Worm (Caenorhabditis elegans) whole organism, L3 larva: ENCODE data around the gene Y57G11B.6.

Source experiments
- R02D3.7 ChIP-seq: fragments of 150-350 bp; optimal IDR thresholded peaks from 2 replicates; lab custom pipeline; 2014; ENCODE audit warnings: missing biosample characterization, missing genetic modification characterization
- ZK546.5 ChIP-seq: sonication (generic microtip); optimal IDR thresholded peaks from 2 replicates; lab custom pipeline; 2017; ENCODE audit warnings: missing biosample characterization, missing genetic modification characterization
- ceh-16 ChIP-seq: sonication (generic microtip); optimal IDR thresholded peaks from 2 replicates; lab custom pipeline; 2017; ENCODE audit warnings: missing biosample characterization, missing genetic modification characterization
- ceh-28 ChIP-seq: fragments of 150-350 bp; optimal IDR thresholded peaks from 2 replicates; lab custom pipeline; 2014; ENCODE audit warnings: missing biosample characterization, missing genetic modification reagents, missing genetic modification characterization
- ceh-82 ChIP-seq: fragments of 150-350 bp; optimal IDR thresholded peaks from 2 replicates; lab custom pipeline; 2014; ENCODE audit warnings: missing biosample characterization, missing genetic modification characterization
- daf-12 ChIP-seq: fragments of 150-350 bp; optimal IDR thresholded peaks from 2 replicates; lab custom pipeline; 2014; ENCODE audit warnings: missing biosample characterization, missing genetic modification reagents, missing genetic modification characterization
- egl-27 ChIP-seq: sonication (generic microtip); optimal IDR thresholded peaks from 4 replicates; lab custom pipeline; 2017; ENCODE audit warnings: missing biosample characterization, missing genetic modification reagents, missing genetic modification characterization
- elt-1 ChIP-seq: fragments of 150-350 bp; optimal IDR thresholded peaks from 2 replicates; lab custom pipeline; 2014; ENCODE audit warnings: missing biosample characterization, missing genetic modification characterization
- elt-3 ChIP-seq, 3 experiments: fragments of 150-350 bp in 1 of 3; sonication (generic microtip) in 2 of 3; optimal IDR thresholded peaks; 2 replicates in 2 of 3; 4 replicates in 1 of 3; lab custom pipeline; 2014 to 2017; ENCODE audit warnings: missing biosample characterization in 3 of 3, missing genetic modification characterization in 3 of 3
- eor-1 ChIP-seq, 2 experiments: fragments of 150-350 bp; optimal IDR thresholded peaks; 2 replicates each; lab custom pipeline; 2014 to 2018; ENCODE audit warnings: missing biosample characterization in 2 of 2, missing genetic modification characterization in 2 of 2
- fkh-10 ChIP-seq: sonication (generic microtip); optimal IDR thresholded peaks from 2 replicates; lab custom pipeline; 2017; ENCODE audit warnings: missing biosample characterization, missing genetic modification reagents, missing genetic modification characterization
- fkh-2 ChIP-seq: fragments of 150-350 bp; optimal IDR thresholded peaks from 2 replicates; lab custom pipeline; 2014; ENCODE audit warnings: missing biosample characterization, missing genetic modification reagents, missing genetic modification characterization
- fos-1 ChIP-seq: fragments of 150-350 bp; optimal IDR thresholded peaks from 2 replicates; lab custom pipeline; 2014; ENCODE audit warnings: missing biosample characterization, missing genetic modification characterization
- jun-1 ChIP-seq: fragments of 150-350 bp; optimal IDR thresholded peaks from 2 replicates; lab custom pipeline; 2014; ENCODE audit warnings: missing biosample characterization, missing genetic modification reagents, missing genetic modification characterization
- lin-15B ChIP-seq: fragments of 150-350 bp; optimal IDR thresholded peaks from 2 replicates; lab custom pipeline; 2014; ENCODE audit warnings: missing biosample characterization, missing genetic modification characterization
- lin-39 ChIP-seq: fragments of 150-350 bp; optimal IDR thresholded peaks from 2 replicates; lab custom pipeline; 2018; ENCODE audit warnings: missing biosample characterization, missing genetic modification reagents, missing genetic modification characterization
- lsy-12 ChIP-seq: sonication (generic microtip); optimal IDR thresholded peaks from 2 replicates; lab custom pipeline; 2016; ENCODE audit warnings: mild to moderate bottlenecking, missing genetic modification characterization, missing compliant biosample characterization
- mml-1 ChIP-seq: fragments of 150-350 bp; sonication (generic microtip); optimal IDR thresholded peaks from 3 replicates; lab custom pipeline; 2014; ENCODE audit warnings: missing biosample characterization, missing genetic modification characterization
- nfya-1 ChIP-seq: sonication (generic microtip); optimal IDR thresholded peaks from 2 replicates; lab custom pipeline; 2017; ENCODE audit warnings: missing genetic modification characterization, mild to moderate bottlenecking, missing compliant biosample characterization, antibody characterized with exemption, moderate library complexity; ENCODE audit not compliant: insufficient read depth
- nhr-11 ChIP-seq: fragments of 150-350 bp; optimal IDR thresholded peaks from 2 replicates; lab custom pipeline; 2014; ENCODE audit warnings: missing biosample characterization, missing genetic modification characterization
- nhr-12 ChIP-seq: fragments of 150-350 bp; optimal IDR thresholded peaks from 2 replicates; lab custom pipeline; 2014; ENCODE audit warnings: missing biosample characterization, missing genetic modification characterization
- nhr-237 ChIP-seq: fragments of 150-350 bp; optimal IDR thresholded peaks from 2 replicates; lab custom pipeline; 2014; ENCODE audit warnings: missing biosample characterization, missing genetic modification characterization
- nhr-67 ChIP-seq: fragments of 150-350 bp; optimal IDR thresholded peaks from 2 replicates; lab custom pipeline; 2014; ENCODE audit warnings: missing biosample characterization, missing genetic modification characterization
- nhr-77 ChIP-seq: fragments of 150-350 bp; optimal IDR thresholded peaks from 2 replicates; lab custom pipeline; 2014; ENCODE audit warnings: missing biosample characterization, missing genetic modification characterization
- pha-4 ChIP-seq: fragments of 150-350 bp; optimal IDR thresholded peaks from 2 replicates; lab custom pipeline; 2014; ENCODE audit warnings: missing biosample characterization, missing genetic modification reagents, missing genetic modification characterization
- pqm-1 ChIP-seq: fragments of 150-350 bp; optimal IDR thresholded peaks from 2 replicates; lab custom pipeline; 2017; ENCODE audit warnings: missing biosample characterization, missing genetic modification characterization, inconsistent platforms
- skn-1 ChIP-seq: fragments of 150-350 bp; optimal IDR thresholded peaks from 2 replicates; lab custom pipeline; 2014; ENCODE audit warnings: missing biosample characterization, missing genetic modification characterization
- snpc-4 ChIP-seq: fragments of 150-350 bp; optimal IDR thresholded peaks from 2 replicates; lab custom pipeline; 2014; ENCODE audit warnings: missing biosample characterization, missing genetic modification characterization
- unc-39 ChIP-seq: sonication (generic microtip); optimal IDR thresholded peaks from 4 replicates; lab custom pipeline; 2017; ENCODE audit warnings: missing biosample characterization, missing genetic modification characterization
- unc-62 ChIP-seq: fragments of 150-350 bp; sonication (generic microtip); optimal IDR thresholded peaks from 4 replicates; lab custom pipeline; 2014; ENCODE audit warnings: missing biosample characterization, missing genetic modification reagents, missing genetic modification characterization
- ztf-11 ChIP-seq: fragments of 150-350 bp; optimal IDR thresholded peaks from 2 replicates; lab custom pipeline; 2014; ENCODE audit warnings: missing biosample characterization, missing genetic modification characterization

The Y57G11B.6 gene

ce11 chrIV:14574282-14574869 is 19.7 kb upstream of the Y57G11B.6 start, which contains the start of the genes Y57G11B.3 and Y57G11B.5:
Y57G11B.3 (minus strand) TSS chrIV:14574382.
Y57G11B.5 (plus strand) TSS chrIV:14574819.
- TF ChIP-seq ztf-11 (tag; lab: Kevin White, UChicago) (no peak), unc-62 (GFP tag; lab: Kevin White, UChicago) (no peak), mml-1 (no peak), egl-27 (no peak), lin-15B (tag; lab: Kevin White, UChicago) (no peak), daf-12 (tag; lab: Kevin White, UChicago) (no peak), snpc-4 (tag; lab: Kevin White, UChicago) (no peak), nhr-237 (no peak), nhr-77 (no peak), jun-1 (tag; lab: Kevin White, UChicago) (no peak), R02D3.7 (no peak), ZK546.5 (tag; lab: Kevin White, UChicago) (no peak), nhr-12 (tag; lab: Kevin White, UChicago) (no peak)
- TF ChIP-seq, all 47 proteins: peak for 0

- TF ChIP-seq nfya-1, result peak; percentile 82
- TF ChIP-seq elt-3 (tag; optimal IDR thresholded peaks at IDR 0.05; lab: Kevin White, UChicago), result no peak
Observed at ce11 chrIV:14573068-14573467, 18.4 kb upstream of the Y57G11B.6 start.

- TF ChIP-seq lin-39 (tag; lab: Kevin White, UChicago), result no peak
- no peak for TF ChIP-seq snpc-4 (tag; lab: Kevin White, UChicago)
- no peak for TF ChIP-seq ZK546.5 (tag; lab: Kevin White, UChicago)
- no peak for TF ChIP-seq elt-1
- TF ChIP-seq skn-1 (tag; lab: Kevin White, UChicago), result no peak
Observed at ce11 chrIV:14572607-14573006, 17.9 kb upstream of the Y57G11B.6 start, which contains the start of gene glb-34. glb-34 (minus strand) TSS chrIV:14572707.

- TF ChIP-seq snpc-4 (tag; lab: Kevin White, UChicago), result no peak
- no peak for TF ChIP-seq ztf-11 (tag; lab: Kevin White, UChicago)
- no peak for TF ChIP-seq ceh-82 (tag; lab: Kevin White, UChicago)
- TF ChIP-seq lin-15B (tag; lab: Kevin White, UChicago), result no peak
- TF ChIP-seq fkh-10 (GFP tag; lab: Kevin White, UChicago), result no peak
- no peak for TF ChIP-seq nhr-12 (tag; lab: Kevin White, UChicago)
- no peak for TF ChIP-seq ceh-16 (tag; lab: Kevin White, UChicago)
- no peak for TF ChIP-seq eor-1 (tag; optimal IDR thresholded peaks at IDR 0.05; lab: Kevin White, UChicago)
- no peak for TF ChIP-seq fos-1 (tag; lab: Kevin White, UChicago)
- TF ChIP-seq pha-4 (tag; lab: Kevin White, UChicago), result no peak
- no peak for TF ChIP-seq nhr-11 (tag; lab: Kevin White, UChicago)
- no peak for TF ChIP-seq mml-1
- TF ChIP-seq lin-39 (tag; lab: Kevin White, UChicago), result no peak
- no peak for TF ChIP-seq daf-12 (tag; lab: Kevin White, UChicago)
- no peak for TF ChIP-seq R02D3.7
- no peak for TF ChIP-seq pqm-1 (tag; lab: Kevin White, UChicago)
- no peak for TF ChIP-seq egl-27
- no peak for TF ChIP-seq skn-1 (tag; lab: Kevin White, UChicago)
- TF ChIP-seq, all 47 proteins: peak for 0
Observed at ce11 chrIV:14571626-14572025, 16.9 kb upstream of the Y57G11B.6 start.

- TF ChIP-seq fkh-2 (no peak), nfya-1 (no peak), unc-39 (tag; lab: Kevin White, UChicago) (no peak), ceh-82 (tag; lab: Kevin White, UChicago) (no peak), ceh-28 (tag; lab: Kevin White, UChicago) (no peak), nhr-12 (tag; lab: Kevin White, UChicago) (no peak), lsy-12 (tag; lab: Kevin White, UChicago) (no peak), nhr-77 (no peak), nhr-67 (tag; lab: Kevin White, UChicago) (no peak)
Observed at ce11 chrIV:14565062-14565461, 10.4 kb upstream of the Y57G11B.6 start, which contains the start of gene Y57G11B.2. Y57G11B.2 (plus strand) TSS chrIV:14565362.
